Worm (Caenorhabditis elegans): ENCODE results near the gene F07B10.4.

- no peak for TF ChIP-seq him-1 (tag; optimal IDR thresholded peaks at IDR 0.05)
- TF ChIP-seq dao-5 (tag; optimal IDR thresholded peaks at IDR 0.05) = no peak
- TF ChIP-seq W03F9.2 (tag; optimal IDR thresholded peaks at IDR 0.05) = no peak
These were observed 12.2 kb downstream of the F07B10.4 start, which contains the start of gene T19B10.12 for ce11 chrV:11250735-11251134.
